In the genomic region with DNA sequence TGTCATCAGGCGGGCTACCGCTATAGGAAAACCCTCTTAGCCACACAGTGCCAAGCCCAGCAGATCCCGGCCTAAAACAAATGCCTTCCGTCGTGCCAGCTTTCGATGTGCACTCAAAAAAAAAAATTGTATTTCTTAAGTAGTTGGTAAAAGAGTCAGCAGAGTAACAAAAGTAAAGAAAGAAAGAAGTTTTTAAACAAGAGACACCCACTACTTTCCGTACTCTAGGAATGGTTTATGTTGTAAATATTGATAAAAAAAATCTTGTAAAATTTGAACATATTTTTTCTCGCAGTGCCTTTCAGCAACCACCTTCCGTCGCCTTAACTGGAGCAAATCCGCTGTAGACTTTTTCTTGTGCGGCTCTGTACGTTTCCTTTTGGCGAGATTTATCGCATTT, we compare ENCODE assay signal across 4 fruit fly cellular contexts.
TF ChIP-seq lines count a peak whose summit lies in the region.

No protein-coding gene starts in this region.

- no peak for TF ChIP-seq CTCF in whole organism, embryonic (GFP tag; optimal IDR thresholded peaks at IDR 0.05; lab: Kevin White, UChicago)

TF ChIP-seq in whole organism, embryonic, 481 proteins besides CTCF, POLR2A, EP300 and RAD21 (continues in another document):
- peak; percentile 26; the same call in 1 of the 3 replicates for TF ChIP-seq ci (GFP tag; IDR thresholded peaks at IDR 0.05; lab: Robert Waterston, UW)
- peak; percentile 1 for TF ChIP-seq CG2116 (GFP tag; optimal IDR thresholded peaks at IDR 0.05; lab: Kevin White, UChicago)
- no peak for TF ChIP-seq CG4404 (GFP tag; IDR thresholded peaks at IDR 0.05; lab: Robert Waterston, UW)
- TF ChIP-seq rib (GFP tag; IDR thresholded peaks at IDR 0.05; lab: Robert Waterston, UW) = no peak
- TF ChIP-seq Bteb2 (GFP tag; optimal IDR thresholded peaks at IDR 0.05; lab: Kevin White, UChicago) = peak; percentile 26
- TF ChIP-seq CG34376 (GFP tag; optimal IDR thresholded peaks at IDR 0.05; lab: Kevin White, UChicago) = no peak
- TF ChIP-seq nau (GFP tag; optimal IDR thresholded peaks at IDR 0.05; lab: Kevin White, UChicago) = peak; percentile 33
- TF ChIP-seq fd64A (GFP tag; optimal IDR thresholded peaks at IDR 0.05; lab: Kevin White, UChicago) = no peak
- TF ChIP-seq Mes4 (GFP tag; optimal IDR thresholded peaks at IDR 0.05; lab: Kevin White, UChicago) = peak; percentile 20
- peak; percentile 85 for TF ChIP-seq Med (GFP tag; lab: Kevin White, UChicago)
- TF ChIP-seq Drgx (GFP tag; IDR thresholded peaks at IDR 0.05; lab: Robert Waterston, UW) = no peak
- TF ChIP-seq CG33557 (GFP tag; optimal IDR thresholded peaks at IDR 0.05; lab: Kevin White, UChicago) = no peak
- no peak for TF ChIP-seq B-H1 (GFP tag; IDR thresholded peaks at IDR 0.05; lab: Robert Waterston, UW)
- peak; percentile 32 for TF ChIP-seq Hand (GFP tag; optimal IDR thresholded peaks at IDR 0.05; lab: Kevin White, UChicago)
- TF ChIP-seq lmd (GFP tag; IDR thresholded peaks at IDR 0.05; lab: Robert Waterston, UW) = peak; percentile 45
- no peak for TF ChIP-seq gt (GFP tag; IDR thresholded peaks at IDR 0.05; lab: Robert Waterston, UW)
- TF ChIP-seq CG14710 (tag; optimal IDR thresholded peaks at IDR 0.05; lab: Kevin White, UChicago) = peak; percentile 40
- TF ChIP-seq Jarid2 (GFP tag; optimal IDR thresholded peaks at IDR 0.05; lab: Kevin White, UChicago) = no peak
- TF ChIP-seq Lhr (GFP tag; optimal IDR thresholded peaks at IDR 0.05; lab: Kevin White, UChicago) = no peak
- no peak for TF ChIP-seq CG10147 (GFP tag; optimal IDR thresholded peaks at IDR 0.05; lab: Kevin White, UChicago)
- no peak for TF ChIP-seq CG4730 (GFP tag; IDR thresholded peaks at IDR 0.05; lab: Robert Waterston, UW)
- no peak for TF ChIP-seq p53 (GFP tag; optimal IDR thresholded peaks at IDR 0.05; lab: Kevin White, UChicago)
- no peak for TF ChIP-seq sr (GFP tag; IDR thresholded peaks at IDR 0.05; lab: Robert Waterston, UW)

TF ChIP-seq in whole organism, prepupa, 60 proteins besides CTCF, POLR2A, EP300 and RAD21 (continues in another document):
- peak; percentile 49 for TF ChIP-seq Hr4 (GFP tag; optimal IDR thresholded peaks at IDR 0.05; lab: Kevin White, UChicago)
- peak; percentile 69 for TF ChIP-seq CG3919 (GFP tag; optimal IDR thresholded peaks at IDR 0.05; lab: Kevin White, UChicago)
- no peak for TF ChIP-seq Blimp-1 (GFP tag; optimal IDR thresholded peaks at IDR 0.05; lab: Kevin White, UChicago)
- TF ChIP-seq CG31627 (GFP tag; optimal IDR thresholded peaks at IDR 0.05; lab: Kevin White, UChicago) = peak; percentile 33
- peak; percentile 72 for TF ChIP-seq Ets96B (tag; optimal IDR thresholded peaks at IDR 0.05; lab: Kevin White, UChicago)
- TF ChIP-seq CG6854 (GFP tag; optimal IDR thresholded peaks at IDR 0.05; lab: Kevin White, UChicago) = no peak
- TF ChIP-seq CG6163 (GFP tag; IDR thresholded peaks at IDR 0.05; lab: Robert Waterston, UW) = peak; percentile 55; the same call in 2 of the 3 replicates
- TF ChIP-seq CG9139 (GFP tag; optimal IDR thresholded peaks at IDR 0.05; lab: Kevin White, UChicago) = peak; percentile 35
- peak; percentile 4 for TF ChIP-seq CG11902 (GFP tag; optimal IDR thresholded peaks at IDR 0.05; lab: Kevin White, UChicago)
- TF ChIP-seq lz (GFP tag; optimal IDR thresholded peaks at IDR 0.05; lab: Kevin White, UChicago) = peak; percentile 59
- peak; percentile 52 for TF ChIP-seq cyc (GFP tag; optimal IDR thresholded peaks at IDR 0.05; lab: Kevin White, UChicago)
- TF ChIP-seq Gug (GFP tag; IDR thresholded peaks at IDR 0.05; lab: Robert Waterston, UW) = no peak
- peak; percentile 48; the same call in 1 of the 2 replicates for TF ChIP-seq CG15336 (GFP tag; IDR thresholded peaks at IDR 0.05; lab: Robert Waterston, UW)
- TF ChIP-seq esn (GFP tag; optimal IDR thresholded peaks at IDR 0.05; lab: Kevin White, UChicago) = peak; percentile 71
- TF ChIP-seq salr (GFP tag; optimal IDR thresholded peaks at IDR 0.05; lab: Kevin White, UChicago) = peak in 1 of 2 experiments; percentile 4
- TF ChIP-seq Sox14 (GFP tag; optimal IDR thresholded peaks at IDR 0.05; lab: Kevin White, UChicago) = peak; percentile 41
- TF ChIP-seq Hr38 (GFP tag; optimal IDR thresholded peaks at IDR 0.05; lab: Kevin White, UChicago) = no peak
- TF ChIP-seq CG10669 (GFP tag; optimal IDR thresholded peaks at IDR 0.05; lab: Kevin White, UChicago) = peak; percentile 56
- TF ChIP-seq CG6276 (GFP tag; optimal IDR thresholded peaks at IDR 0.05; lab: Kevin White, UChicago) = no peak
- TF ChIP-seq CG16779 (tag; optimal IDR thresholded peaks at IDR 0.05; lab: Kevin White, UChicago) = no peak
- peak; percentile 58 for TF ChIP-seq Hr39 (GFP tag; optimal IDR thresholded peaks at IDR 0.05; lab: Kevin White, UChicago)
- TF ChIP-seq spab (GFP tag; optimal IDR thresholded peaks at IDR 0.05; lab: Kevin White, UChicago) = peak; percentile 53

TF ChIP-seq in whole organism, pupa, 21 proteins besides CTCF, POLR2A, EP300 and RAD21:
- TF ChIP-seq fd96Ca (GFP tag; IDR thresholded peaks at IDR 0.05; lab: Robert Waterston, UW) = no peak
- peak; percentile 50 for TF ChIP-seq CG14655 (GFP tag; optimal IDR thresholded peaks at IDR 0.05; lab: Kevin White, UChicago)
- TF ChIP-seq CG15710 (tag; optimal IDR thresholded peaks at IDR 0.05; lab: Kevin White, UChicago) = peak; percentile 66
- no peak for TF ChIP-seq D1 (tag; optimal IDR thresholded peaks at IDR 0.05; lab: Kevin White, UChicago)
- peak; percentile 21 for TF ChIP-seq CG13204 (GFP tag; optimal IDR thresholded peaks at IDR 0.05; lab: Kevin White, UChicago)
- TF ChIP-seq Pif1A (GFP tag; optimal IDR thresholded peaks at IDR 0.05; lab: Kevin White, UChicago) = peak; percentile 66
- TF ChIP-seq CG4496 (GFP tag; IDR thresholded peaks at IDR 0.05; lab: Robert Waterston, UW) = no peak
- TF ChIP-seq CG8159 (tag; optimal IDR thresholded peaks at IDR 0.05; lab: Kevin White, UChicago) = peak; percentile 70
- TF ChIP-seq CG12605 (GFP tag; IDR thresholded peaks at IDR 0.05; lab: Robert Waterston, UW) = peak; percentile 41
- peak; percentile 47 for TF ChIP-seq Pif1B (GFP tag; optimal IDR thresholded peaks at IDR 0.05; lab: Kevin White, UChicago)
- TF ChIP-seq CG34367 (tag; optimal IDR thresholded peaks at IDR 0.05; lab: Kevin White, UChicago) = peak; percentile 48
- peak; percentile 29 for TF ChIP-seq Snoo (tag; optimal IDR thresholded peaks at IDR 0.05; lab: Kevin White, UChicago)
- peak; percentile 56 for TF ChIP-seq CG9948 (tag; optimal IDR thresholded peaks at IDR 0.05; lab: Kevin White, UChicago)
- TF ChIP-seq gl (tag; optimal IDR thresholded peaks at IDR 0.05; lab: Kevin White, UChicago) = no peak
- peak; percentile 60 for TF ChIP-seq CG17806 (tag; optimal IDR thresholded peaks at IDR 0.05; lab: Kevin White, UChicago)
- TF ChIP-seq rn (GFP tag; IDR thresholded peaks at IDR 0.05; lab: Robert Waterston, UW) = no peak
- TF ChIP-seq CG8301 (tag; optimal IDR thresholded peaks at IDR 0.05; lab: Kevin White, UChicago) = peak; percentile 16
- TF ChIP-seq Ets98B (GFP tag; IDR thresholded peaks at IDR 0.05; lab: Robert Waterston, UW) = no peak
- no peak for TF ChIP-seq CG32121 (GFP tag; IDR thresholded peaks at IDR 0.05; lab: Robert Waterston, UW)
- no peak for TF ChIP-seq EcR (GFP tag; optimal IDR thresholded peaks at IDR 0.05; lab: Kevin White, UChicago)
- no peak for TF ChIP-seq CG10348 (GFP tag; IDR thresholded peaks at IDR 0.05; lab: Robert Waterston, UW)
TF ChIP-seq in whole organism, pupa: peak in this region for 12.

TF ChIP-seq in whole organism, wandering third instar larva, 38 proteins besides CTCF, POLR2A, EP300 and RAD21:
- TF ChIP-seq OdsH (GFP tag; optimal IDR thresholded peaks at IDR 0.05; lab: Kevin White, UChicago) = peak; percentile 34
- TF ChIP-seq woc (GFP tag; optimal IDR thresholded peaks at IDR 0.05; lab: Kevin White, UChicago) = peak; percentile 15
- TF ChIP-seq rgr (GFP tag; optimal IDR thresholded peaks at IDR 0.05; lab: Kevin White, UChicago) = peak; percentile 51
- TF ChIP-seq Hnf4 (GFP tag; optimal IDR thresholded peaks at IDR 0.05; lab: Kevin White, UChicago) = peak; percentile 16
- peak; percentile 54 for TF ChIP-seq fru (GFP tag; optimal IDR thresholded peaks at IDR 0.05; lab: Kevin White, UChicago)
- no peak for TF ChIP-seq brk (GFP tag; optimal IDR thresholded peaks at IDR 0.05; lab: Kevin White, UChicago)
- peak; percentile 35 for TF ChIP-seq ey (GFP tag; optimal IDR thresholded peaks at IDR 0.05; lab: Kevin White, UChicago)
- peak in 1 of 2 experiments; percentile 57 for TF ChIP-seq foxo (GFP tag; optimal IDR thresholded peaks at IDR 0.05; lab: Kevin White, UChicago)
- peak; percentile 18 for TF ChIP-seq psq (GFP tag; optimal IDR thresholded peaks at IDR 0.05; lab: Kevin White, UChicago)
- TF ChIP-seq Jra (GFP tag; optimal IDR thresholded peaks at IDR 0.05; lab: Kevin White, UChicago) = no peak
- peak; percentile 55 for TF ChIP-seq br (GFP tag; optimal IDR thresholded peaks at IDR 0.05; lab: Kevin White, UChicago)
- no peak for TF ChIP-seq CG9705 (GFP tag; optimal IDR thresholded peaks at IDR 0.05; lab: Kevin White, UChicago)
- no peak for TF ChIP-seq Abd-B (GFP tag; optimal IDR thresholded peaks at IDR 0.05; lab: Kevin White, UChicago)
- TF ChIP-seq Myc (optimal IDR thresholded peaks at IDR 0.05; lab: Kevin White, UChicago) = no peak
- TF ChIP-seq h (GFP tag; optimal IDR thresholded peaks at IDR 0.05; lab: Kevin White, UChicago) = peak; percentile 53
- peak; percentile 42 for TF ChIP-seq Sp1 (GFP tag; optimal IDR thresholded peaks at IDR 0.05; lab: Kevin White, UChicago)

Comparison
In these comparisons a context has a peak if more than half of its experiments do, and no peak if none do; other contexts are left out.
1. Of the 7 proteins assayed by ChIP-seq in both whole organism, embryonic and whole organism, prepupa: peak only in whole organism, embryonic: Blimp-1 and CG6854; only in whole organism, prepupa: Hr39 and Lpt; in both: Sox102F; in neither: 2.